Worm (Caenorhabditis elegans) whole organism, L2 larva: ENCODE measurements around the gene K10G9.2.
A peak's percentile ranks its signal among the peaks of the same experiment; 100 is the strongest.

Experiments
- C34F6.9 ChIP-seq: fragments of 150-350 bp; optimal IDR thresholded peaks from 2 replicates; lab custom pipeline; 2014; ENCODE audit warnings: missing biosample characterization, missing genetic modification characterization
- F13H6.1 ChIP-seq: sonication (generic microtip); optimal IDR thresholded peaks from 2 replicates; lab custom pipeline; 2016; ENCODE audit warnings: missing genetic modification characterization, missing compliant biosample characterization
- R02D3.7 ChIP-seq: fragments of 150-350 bp; optimal IDR thresholded peaks from 2 replicates; lab custom pipeline; 2014; ENCODE audit warnings: missing biosample characterization, missing genetic modification characterization
- Y55F3AM.14 ChIP-seq: fragments of 200-800 bp; sonication (Bioruptor generic); optimal IDR thresholded peaks from 2 replicates; lab custom pipeline; 2018; ENCODE audit warnings: mild to moderate bottlenecking, missing genetic modification characterization, missing compliant biosample characterization
- ZK546.5 ChIP-seq: sonication (generic microtip); optimal IDR thresholded peaks from 2 replicates; lab custom pipeline; 2017; ENCODE audit warnings: missing biosample characterization, missing genetic modification characterization
- alr-1 ChIP-seq: fragments of 150-350 bp; optimal IDR thresholded peaks from 2 replicates; lab custom pipeline; 2014; ENCODE audit warnings: missing biosample characterization, missing genetic modification characterization
- aly-2 ChIP-seq: fragments of 150-350 bp; optimal IDR thresholded peaks from 2 replicates; lab custom pipeline; 2014; ENCODE audit warnings: missing biosample characterization, missing genetic modification characterization
- ama-1 ChIP-seq: fragments of 150-350 bp; optimal IDR thresholded peaks from 2 replicates; lab custom pipeline; 2018; ENCODE audit warnings: inconsistent platforms
- blmp-1 ChIP-seq: sonication (generic microtip); optimal IDR thresholded peaks from 2 replicates; lab custom pipeline; 2017; ENCODE audit warnings: missing genetic modification characterization, mild to moderate bottlenecking, missing compliant biosample characterization, antibody characterized with exemption, moderate library complexity; ENCODE audit not compliant: insufficient read depth
- ceh-16 ChIP-seq: fragments of 150-350 bp; optimal IDR thresholded peaks from 2 replicates; lab custom pipeline; 2014; ENCODE audit warnings: missing biosample characterization, missing genetic modification characterization
- ceh-82 ChIP-seq: fragments of 150-350 bp; optimal IDR thresholded peaks from 2 replicates; lab custom pipeline; 2014; ENCODE audit warnings: missing biosample characterization, missing genetic modification characterization
- crh-2 ChIP-seq: sonication (generic microtip); optimal IDR thresholded peaks from 2 replicates; lab custom pipeline; 2017; ENCODE audit warnings: missing biosample characterization, missing genetic modification characterization
- dmd-4 ChIP-seq: sonication (generic microtip); optimal IDR thresholded peaks from 2 replicates; lab custom pipeline; 2017; ENCODE audit warnings: missing biosample characterization, missing genetic modification characterization
- egl-27 ChIP-seq: sonication (generic microtip); optimal IDR thresholded peaks from 3 replicates; lab custom pipeline; 2017; ENCODE audit warnings: missing biosample characterization, missing genetic modification reagents, missing genetic modification characterization
- elt-1 ChIP-seq: fragments of 150-350 bp; optimal IDR thresholded peaks from 2 replicates; lab custom pipeline; 2014; ENCODE audit warnings: missing biosample characterization, missing genetic modification characterization
- elt-3 ChIP-seq: sonication (generic microtip); optimal IDR thresholded peaks from 2 replicates; lab custom pipeline; 2017; ENCODE audit warnings: missing biosample characterization, missing genetic modification characterization
- fos-1 ChIP-seq: fragments of 150-350 bp; optimal IDR thresholded peaks from 2 replicates; lab custom pipeline; 2014; ENCODE audit warnings: missing biosample characterization, missing genetic modification characterization
- gmeb-1 ChIP-seq: fragments of 150-350 bp; optimal IDR thresholded peaks from 2 replicates; lab custom pipeline; 2014; ENCODE audit warnings: missing biosample characterization, missing genetic modification characterization
- lin-11 ChIP-seq: fragments of 150-350 bp; sonication (generic microtip); optimal IDR thresholded peaks from 2 replicates; lab custom pipeline; 2014; ENCODE audit warnings: missing biosample characterization, missing genetic modification characterization, inconsistent platforms, mixed read lengths
- lin-13 ChIP-seq: fragments of 150-350 bp; optimal IDR thresholded peaks from 2 replicates; lab custom pipeline; 2014; ENCODE audit warnings: missing biosample characterization, missing genetic modification reagents, missing genetic modification characterization
- lsy-2 ChIP-seq, 2 experiments: fragments of 150-350 bp in 1 of 2; sonication (generic microtip) in 1 of 2; optimal IDR thresholded peaks; 2 replicates each; lab custom pipeline; 2014 to 2017; ENCODE audit warnings: missing biosample characterization in 2 of 2, missing genetic modification characterization in 2 of 2
- mab-5 ChIP-seq: fragments of 150-350 bp; optimal IDR thresholded peaks from 2 replicates; lab custom pipeline; 2014; ENCODE audit warnings: missing biosample characterization, missing genetic modification characterization
- mbf-1 ChIP-seq: sonication (generic microtip); optimal IDR thresholded peaks from 2 replicates; lab custom pipeline; 2017; ENCODE audit warnings: missing biosample characterization, missing genetic modification characterization
- mdl-1 ChIP-seq, 2 experiments: fragments of 150-350 bp in 1 of 2; sonication (generic microtip) in 1 of 2; optimal IDR thresholded peaks; 2 replicates each; lab custom pipeline; 2017; ENCODE audit warnings: missing biosample characterization in 2 of 2, missing genetic modification characterization in 2 of 2
- nhr-10 ChIP-seq: sonication (generic microtip); optimal IDR thresholded peaks from 2 replicates; lab custom pipeline; 2017; ENCODE audit warnings: missing biosample characterization, missing genetic modification characterization
- nhr-11 ChIP-seq: fragments of 150-350 bp; optimal IDR thresholded peaks from 2 replicates; lab custom pipeline; 2014; ENCODE audit warnings: missing biosample characterization, missing genetic modification characterization
- nhr-12 ChIP-seq: fragments of 150-350 bp; optimal IDR thresholded peaks from 2 replicates; lab custom pipeline; 2014; ENCODE audit warnings: missing biosample characterization, missing genetic modification characterization
- nhr-21 ChIP-seq: fragments of 150-350 bp; optimal IDR thresholded peaks from 2 replicates; lab custom pipeline; 2014; ENCODE audit warnings: missing biosample characterization, missing genetic modification characterization
- nhr-23 ChIP-seq: fragments of 150-350 bp; optimal IDR thresholded peaks from 2 replicates; lab custom pipeline; 2014; ENCODE audit warnings: missing biosample characterization, missing genetic modification reagents, missing genetic modification characterization
- nhr-237 ChIP-seq: fragments of 150-350 bp; optimal IDR thresholded peaks from 2 replicates; lab custom pipeline; 2014; ENCODE audit warnings: missing biosample characterization, missing genetic modification characterization
- nhr-25 ChIP-seq: fragments of 150-350 bp; sonication (generic microtip); optimal IDR thresholded peaks from 3 replicates; lab custom pipeline; 2014; ENCODE audit warnings: missing biosample characterization, missing genetic modification characterization
- nhr-6 ChIP-seq: fragments of 150-350 bp; optimal IDR thresholded peaks from 2 replicates; lab custom pipeline; 2014; ENCODE audit warnings: missing biosample characterization, missing genetic modification characterization
- nhr-77 ChIP-seq: fragments of 150-350 bp; optimal IDR thresholded peaks from 2 replicates; lab custom pipeline; 2014; ENCODE audit warnings: missing biosample characterization, missing genetic modification characterization
- peb-1 ChIP-seq: fragments of 150-350 bp; optimal IDR thresholded peaks from 2 replicates; lab custom pipeline; 2014; ENCODE audit warnings: missing biosample characterization, missing genetic modification characterization
- sem-4 ChIP-seq: fragments of 150-350 bp; optimal IDR thresholded peaks from 2 replicates; lab custom pipeline; 2014; ENCODE audit warnings: missing biosample characterization, missing genetic modification reagents, missing genetic modification characterization
- skn-1 ChIP-seq: sonication (generic microtip); optimal IDR thresholded peaks from 2 replicates; lab custom pipeline; 2017; ENCODE audit warnings: missing biosample characterization, missing genetic modification characterization
- sma-3 ChIP-seq: sonication (generic microtip); optimal IDR thresholded peaks from 2 replicates; lab custom pipeline; 2016; ENCODE audit warnings: missing genetic modification reagents, missing genetic modification characterization, missing compliant biosample characterization
- sma-9 ChIP-seq, 2 experiments: fragments of 150-350 bp in 1 of 2; sonication (generic microtip) in 1 of 2; optimal IDR thresholded peaks; 2 replicates each; lab custom pipeline; 2014 to 2016; ENCODE audit warnings: missing genetic modification characterization in 2 of 2, mild to moderate bottlenecking in 1 of 2, missing biosample characterization in 1 of 2, missing compliant biosample characterization in 1 of 2, missing genetic modification reagents in 1 of 2, moderate library complexity in 1 of 2
- snpc-4 ChIP-seq: fragments of 150-350 bp; optimal IDR thresholded peaks from 2 replicates; lab custom pipeline; 2014; ENCODE audit warnings: missing biosample characterization, missing genetic modification characterization
- unc-39 ChIP-seq: fragments of 150-350 bp; optimal IDR thresholded peaks from 2 replicates; lab custom pipeline; 2014; ENCODE audit warnings: missing biosample characterization, missing genetic modification characterization
- unc-55 ChIP-seq: fragments of 150-350 bp; sonication (generic microtip); optimal IDR thresholded peaks from 3 replicates; lab custom pipeline; 2014; ENCODE audit warnings: missing biosample characterization, missing genetic modification reagents, missing genetic modification characterization
- unc-62 ChIP-seq: fragments of 150-350 bp; optimal IDR thresholded peaks from 2 replicates; lab custom pipeline; 2014; ENCODE audit warnings: missing biosample characterization, missing genetic modification reagents, missing genetic modification characterization
- zag-1 ChIP-seq: fragments of 150-350 bp; optimal IDR thresholded peaks from 2 replicates; lab custom pipeline; 2014; ENCODE audit warnings: missing biosample characterization, missing genetic modification characterization
- ztf-1 ChIP-seq: fragments of 200-800 bp; sonication (Bioruptor generic); conservative IDR thresholded peaks from 2 replicates; pipeline ENCODE4 v1.3.6; 2022; ENCODE audit warnings: missing genetic modification characterization, missing compliant biosample characterization
- ztf-11 ChIP-seq: sonication (generic microtip); optimal IDR thresholded peaks from 2 replicates; lab custom pipeline; 2017; ENCODE audit warnings: missing biosample characterization, missing genetic modification characterization
- ztf-4 ChIP-seq: fragments of 150-350 bp; optimal IDR thresholded peaks from 2 replicates; lab custom pipeline; 2014; ENCODE audit warnings: missing biosample characterization, missing genetic modification characterization

The K10G9.2 gene

DNA sequence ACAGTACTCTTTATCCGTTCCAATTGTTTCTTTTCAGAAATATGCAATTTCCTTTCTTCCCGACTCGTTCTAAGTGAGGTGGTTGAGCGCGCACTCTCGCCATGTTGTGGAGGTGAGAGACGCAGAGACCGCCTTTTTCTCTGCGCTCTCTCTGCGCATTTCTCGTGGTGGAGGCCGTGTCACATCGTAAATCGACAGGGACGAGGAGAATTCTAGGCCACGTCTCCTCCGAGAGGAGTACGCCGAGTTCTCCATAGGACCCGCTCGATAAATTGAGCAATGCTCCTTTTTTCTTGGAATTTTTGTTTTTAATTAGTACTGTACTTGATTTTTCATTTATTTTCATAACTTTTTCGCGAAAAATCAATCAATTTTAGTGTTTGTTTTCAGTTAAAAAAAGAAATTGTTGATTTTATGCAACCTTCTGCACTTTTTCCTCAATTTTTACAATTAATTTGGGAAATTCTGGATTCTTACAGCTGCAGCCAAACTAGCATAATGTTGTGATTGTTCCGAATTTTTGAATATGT, 14.9 kb upstream of the K10G9.2 start, which contains the start of gene cnk-1 (continued):
- TF ChIP-seq nhr-11 (tag; lab: Kevin White, UChicago), result no peak
- TF ChIP-seq fos-1 (tag; lab: Kevin White, UChicago), result peak; percentile 13

- TF ChIP-seq lin-11 (tag; lab: Kevin White, UChicago) (no peak), lin-13 (GFP tag; lab: Kevin White, UChicago) (no peak), nhr-237 (tag; lab: Kevin White, UChicago) (no peak), elt-3 (tag; lab: Kevin White, UChicago) (no peak), blmp-1 (tag; lab: Kevin White, UChicago) (no peak), ama-1 (lab: Kevin White, UChicago) (no peak), aly-2 (tag; lab: Kevin White, UChicago) (no peak), gmeb-1 (no peak)
Measured at ce11 chrIII:10271807-10272206, 13.9 kb upstream of the K10G9.2 start.

DNA sequence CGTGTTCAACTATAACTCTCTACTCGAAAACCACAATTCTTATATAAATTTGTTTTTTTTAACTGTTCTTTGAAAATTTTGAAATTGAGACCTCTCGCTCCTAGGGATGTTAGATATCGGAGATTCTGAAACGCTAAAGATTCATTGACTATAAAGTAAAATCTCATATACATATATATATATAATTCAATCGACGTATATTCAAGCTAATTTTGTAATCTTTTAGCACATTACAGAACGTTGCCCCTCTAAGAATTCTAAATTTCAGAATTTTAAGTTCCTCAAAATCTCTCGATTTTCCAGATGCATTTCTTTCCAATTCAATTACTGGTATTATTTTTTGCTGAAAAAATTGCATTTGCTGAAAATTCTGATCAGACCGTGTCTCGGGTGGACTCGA, 6.9 kb upstream of the K10G9.2 start, which contains the start of gene pad-2:
Gene pad-2, plus strand, starts transcription at position 301 of the 400 bp plus-strand sequence.
- TF ChIP-seq sem-4 (tag; lab: Kevin White, UChicago), result no peak

- TF ChIP-seq nhr-11 (tag; lab: Kevin White, UChicago) (no peak), mbf-1 (no peak), sma-9 (GFP tag; optimal IDR thresholded peaks at IDR 0.05; lab: Kevin White, UChicago) (peak; percentile 48), sma-9 (tag; optimal IDR thresholded peaks at IDR 0.05; lab: Kevin White, UChicago) (no peak), ztf-4 (tag; lab: Kevin White, UChicago) (peak; percentile 15), Y55F3AM.14 (peak; percentile 54), ztf-1 (GFP tag; lab: Robert Waterston, UW) (no peak), crh-2 (tag; lab: Kevin White, UChicago) (peak; percentile 57), F13H6.1 (tag; lab: Kevin White, UChicago) (peak; percentile 69), unc-39 (tag; lab: Kevin White, UChicago) (no peak), peb-1 (tag; lab: Kevin White, UChicago) (no peak), aly-2 (tag; lab: Kevin White, UChicago) (no peak), egl-27 (tag; lab: Kevin White, UChicago) (peak; percentile 72), blmp-1 (tag; lab: Kevin White, UChicago) (no peak), ZK546.5 (tag; lab: Kevin White, UChicago) (no peak), sma-3 (GFP tag; lab: Kevin White, UChicago) (no peak), C34F6.9 (tag; lab: Kevin White, UChicago) (peak; percentile 77), lin-13 (GFP tag; lab: Kevin White, UChicago) (peak; percentile 73), ceh-82 (tag; lab: Kevin White, UChicago) (peak; percentile 22), R02D3.7 (tag; lab: Kevin White, UChicago) (no peak), nhr-6 (tag; lab: Kevin White, UChicago) (peak; percentile 33), nhr-77 (tag; lab: Kevin White, UChicago) (no peak), lin-11 (tag; lab: Kevin White, UChicago) (peak; percentile 65), ztf-11 (tag; lab: Kevin White, UChicago) (no peak), unc-55 (GFP tag; lab: Kevin White, UChicago) (peak; percentile 75), snpc-4 (tag; lab: Kevin White, UChicago) (no peak), nhr-21 (no peak), mdl-1 (tag; optimal IDR thresholded peaks at IDR 0.05; lab: Kevin White, UChicago) (peak; percentile 61 to 92), lsy-2 (tag; optimal IDR thresholded peaks at IDR 0.05; lab: Kevin White, UChicago) (peak in 1 of 2 experiments; percentile 71), elt-1 (tag; lab: Kevin White, UChicago) (no peak), alr-1 (tag; lab: Kevin White, UChicago) (no peak), zag-1 (tag; lab: Kevin White, UChicago) (peak; percentile 90), nhr-237 (tag; lab: Kevin White, UChicago) (no peak), nhr-23 (tag; lab: Kevin White, UChicago) (no peak), unc-62 (GFP tag; lab: Kevin White, UChicago) (no peak), dmd-4 (tag; lab: Kevin White, UChicago) (no peak), elt-3 (tag; lab: Kevin White, UChicago) (no peak), nhr-25 (no peak), skn-1 (no peak), nhr-10 (tag; lab: Kevin White, UChicago) (no peak), fos-1 (tag; lab: Kevin White, UChicago) (no peak), ama-1 (lab: Kevin White, UChicago) (no peak), gmeb-1 (no peak), mab-5 (tag; lab: Kevin White, UChicago) (peak; percentile 66), nhr-12 (tag; lab: Kevin White, UChicago) (no peak), sem-4 (tag; lab: Kevin White, UChicago) (peak; percentile 56), ceh-16 (tag; lab: Kevin White, UChicago) (no peak)
Measured at ce11 chrIII:10284214-10284613, 1.5 kb upstream of the K10G9.2 start.
